Fruit fly (Drosophila melanogaster) whole organism, embryonic: ENCODE results near the gene CG5883.

Source experiments
- CG10209 ChIP-seq: fragments of 200-800 bp; sonication (Bioruptor generic); optimal IDR thresholded peaks from 3 replicates; lab custom pipeline; 2017; ENCODE audit warnings: missing biosample characterization, mild to moderate bottlenecking, missing genetic modification characterization, missing genetic modification reagents
- CG11247 ChIP-seq: fragments of 200-800 bp; sonication (Bioruptor generic); IDR thresholded peaks from 2 replicates; pipeline ENCODE4 v1.3.6; 2022; ENCODE audit warnings: missing biosample characterization, missing genetic modification characterization
- CG12219 ChIP-seq: fragments of 200-800 bp; sonication (Bioruptor generic); optimal IDR thresholded peaks from 3 replicates; lab custom pipeline; 2018; ENCODE audit warnings: missing biosample characterization, mild to moderate bottlenecking, missing genetic modification characterization
- CG12769 ChIP-seq: fragments of 200-800 bp; sonication (Bioruptor generic); optimal IDR thresholded peaks from 2 replicates; lab custom pipeline; 2019; ENCODE audit warnings: missing biosample characterization, mild to moderate bottlenecking, missing genetic modification characterization, moderate library complexity
- CG13894 ChIP-seq: fragments of 200-800 bp; sonication (Bioruptor generic); optimal IDR thresholded peaks from 3 replicates; lab custom pipeline; 2018; ENCODE audit warnings: missing biosample characterization, mild to moderate bottlenecking, missing genetic modification characterization, moderate library complexity
- CG17328 ChIP-seq: fragments of 200-800 bp; sonication (Bioruptor generic); IDR thresholded peaks from 2 replicates; pipeline ENCODE4 v1.3.6; 2022; ENCODE audit warnings: missing biosample characterization, missing genetic modification characterization
- CG17912 ChIP-seq: fragments of 200-800 bp; sonication (Bioruptor generic); optimal IDR thresholded peaks from 2 replicates; lab custom pipeline; 2018; ENCODE audit warnings: missing biosample characterization, mild to moderate bottlenecking, missing genetic modification characterization
- CG18476 ChIP-seq: fragments of 200-800 bp; sonication (Bioruptor generic); optimal IDR thresholded peaks from 2 replicates; lab custom pipeline; 2016; ENCODE audit warnings: missing biosample characterization, mild to moderate bottlenecking, missing genetic modification characterization
- CG2129 ChIP-seq: fragments of 200-800 bp; sonication (Bioruptor generic); IDR thresholded peaks from 2 replicates; pipeline ENCODE4 v1.3.6; 2022; ENCODE audit warnings: missing biosample characterization, missing genetic modification characterization; ENCODE audit not compliant: partially characterized antibody
- CG31365 ChIP-seq: fragments of 200-800 bp; sonication (Bioruptor generic); optimal IDR thresholded peaks from 2 replicates; lab custom pipeline; 2018; ENCODE audit warnings: missing biosample characterization, mild to moderate bottlenecking, missing genetic modification characterization
- CG4328 ChIP-seq: fragments of 200-800 bp; sonication (Bioruptor generic); optimal IDR thresholded peaks from 3 replicates; lab custom pipeline; 2017; ENCODE audit warnings: missing biosample characterization, missing genetic modification reagents, missing genetic modification characterization
- CG4404 ChIP-seq: fragments of 200-800 bp; sonication (Bioruptor generic); IDR thresholded peaks from 2 replicates; pipeline ENCODE4 v1.3.6; 2022; ENCODE audit warnings: missing biosample characterization, missing genetic modification characterization
- CG4730 ChIP-seq: fragments of 200-800 bp; sonication (Bioruptor generic); IDR thresholded peaks from 2 replicates; pipeline ENCODE4 v1.3.6; 2022; ENCODE audit warnings: missing biosample characterization, missing genetic modification characterization
- CG4854 ChIP-seq: fragments of 200-800 bp; sonication (Bioruptor generic); optimal IDR thresholded peaks from 2 replicates; lab custom pipeline; 2016; ENCODE audit warnings: missing biosample characterization, missing genetic modification characterization, inconsistent platforms
- CG5245 ChIP-seq: fragments of 200-800 bp; sonication (Bioruptor generic); optimal IDR thresholded peaks from 3 replicates; lab custom pipeline; 2016; ENCODE audit warnings: missing biosample characterization, missing genetic modification characterization
- CG6791 ChIP-seq: fragments of 200-800 bp; sonication (Bioruptor generic); IDR thresholded peaks from 3 replicates; pipeline ENCODE4 v1.3.6; 2022; ENCODE audit warnings: missing biosample characterization, missing genetic modification characterization; ENCODE audit not compliant: partially characterized antibody
- CG7786 ChIP-seq: fragments of 200-800 bp; sonication (Bioruptor generic); optimal IDR thresholded peaks from 2 replicates; lab custom pipeline; 2016; ENCODE audit warnings: missing biosample characterization, missing genetic modification characterization
- CG8290 ChIP-seq, 3 experiments: fragments of 200-800 bp; sonication (Bioruptor generic); optimal IDR thresholded peaks; 2 replicates each; lab custom pipeline; 2016 to 2019; ENCODE audit warnings: missing biosample characterization in 3 of 3, missing genetic modification characterization in 3 of 3, mild to moderate bottlenecking in 2 of 3, moderate library complexity in 1 of 3
- CG9215 ChIP-seq: fragments of 200-800 bp; sonication (Bioruptor generic); IDR thresholded peaks from 2 replicates; pipeline ENCODE4 v1.3.6; 2022; ENCODE audit warnings: missing biosample characterization, missing genetic modification characterization
- CG9437 ChIP-seq: fragments of 200-800 bp; sonication (Bioruptor generic); optimal IDR thresholded peaks from 2 replicates; lab custom pipeline; 2018; ENCODE audit warnings: missing biosample characterization, mild to moderate bottlenecking, missing genetic modification characterization
- Dll ChIP-seq: fragments of 200-800 bp; sonication (Bioruptor generic); IDR thresholded peaks from 4 replicates; pipeline ENCODE4 v1.3.6; 2022; ENCODE audit warnings: missing biosample characterization, missing genetic modification characterization; ENCODE audit not compliant: partially characterized antibody
- Doc2 ChIP-seq: fragments of 200-800 bp; sonication (Bioruptor generic); IDR thresholded peaks from 2 replicates; pipeline ENCODE4 v1.3.6; 2022; ENCODE audit warnings: missing biosample characterization, missing genetic modification characterization
- H2.0 ChIP-seq: fragments of 200-800 bp; sonication (Bioruptor generic); IDR thresholded peaks from 2 replicates; pipeline ENCODE4 v1.3.6; 2022; ENCODE audit warnings: missing biosample characterization, missing genetic modification characterization
- HLH3B ChIP-seq: fragments of 200-800 bp; sonication (Bioruptor generic); IDR thresholded peaks from 2 replicates; pipeline ENCODE4 v1.3.6; 2022; ENCODE audit warnings: missing biosample characterization, missing genetic modification characterization
- Lim3 ChIP-seq: fragments of 200-800 bp; sonication (Bioruptor generic); IDR thresholded peaks from 2 replicates; pipeline ENCODE4 v1.3.6; 2022; ENCODE audit warnings: missing biosample characterization, missing genetic modification characterization
- MTF-1 ChIP-seq: fragments of 200-800 bp; sonication (Bioruptor generic); optimal IDR thresholded peaks from 2 replicates; lab custom pipeline; 2018; ENCODE audit warnings: missing biosample characterization, mild to moderate bottlenecking, missing genetic modification characterization, borderline replicate concordance
- Meics ChIP-seq: fragments of 200-800 bp; sonication (Bioruptor generic); optimal IDR thresholded peaks from 2 replicates; lab custom pipeline; 2017; ENCODE audit warnings: missing biosample characterization, mild to moderate bottlenecking, missing genetic modification characterization
- Neu2 ChIP-seq: fragments of 200-800 bp; sonication (Bioruptor generic); optimal IDR thresholded peaks from 3 replicates; lab custom pipeline; 2016; ENCODE audit warnings: missing biosample characterization, missing genetic modification characterization, borderline replicate concordance
- Nf-YB ChIP-seq: fragments of 200-800 bp; sonication (Bioruptor generic); optimal IDR thresholded peaks from 3 replicates; lab custom pipeline; 2019; ENCODE audit warnings: missing biosample characterization, mild to moderate bottlenecking, missing genetic modification characterization, moderate library complexity
- Opbp ChIP-seq: fragments of 200-800 bp; sonication (Bioruptor generic); IDR thresholded peaks from 3 replicates; pipeline ENCODE4 v1.3.6; 2022; ENCODE audit warnings: missing biosample characterization, missing genetic modification characterization; ENCODE audit not compliant: partially characterized antibody
- PHDP ChIP-seq: fragments of 200-800 bp; sonication (Bioruptor generic); optimal IDR thresholded peaks from 3 replicates; lab custom pipeline; 2018; ENCODE audit warnings: missing biosample characterization, mild to moderate bottlenecking, missing genetic modification characterization, moderate library complexity
- Poxn ChIP-seq: fragments of 200-800 bp; sonication (Bioruptor generic); IDR thresholded peaks from 2 replicates; pipeline ENCODE4 v1.3.6; 2022; ENCODE audit warnings: missing biosample characterization, missing genetic modification characterization
- Rx ChIP-seq: fragments of 200-800 bp; sonication (Bioruptor generic); IDR thresholded peaks from 2 replicates; pipeline ENCODE4 v1.3.6; 2022; ENCODE audit warnings: missing biosample characterization, missing genetic modification characterization
- bbx ChIP-seq: fragments of 200-800 bp; sonication (Bioruptor generic); IDR thresholded peaks from 2 replicates; pipeline ENCODE4 v1.3.6; 2022; ENCODE audit warnings: missing biosample characterization, missing genetic modification characterization; ENCODE audit not compliant: partially characterized antibody
- cg ChIP-seq: fragments of 200-800 bp; sonication (Bioruptor generic); optimal IDR thresholded peaks from 3 replicates; lab custom pipeline; 2019; ENCODE audit warnings: missing biosample characterization, mild to moderate bottlenecking, missing genetic modification characterization, moderate library complexity
- chif ChIP-seq, 2 experiments: fragments of 200-800 bp; sonication (Bioruptor generic); optimal IDR thresholded peaks; 3 replicates each; lab custom pipeline; 2016; ENCODE audit warnings: missing biosample characterization in 2 of 2, missing genetic modification characterization in 2 of 2
- dpn ChIP-seq, 2 experiments: fragments of 200-800 bp; sonication (Bioruptor generic); optimal IDR thresholded peaks; 3 replicates each; lab custom pipeline; 2016; ENCODE audit warnings: missing biosample characterization in 2 of 2, missing genetic modification characterization in 2 of 2
- gce ChIP-seq: fragments of 200-800 bp; sonication (Bioruptor generic); IDR thresholded peaks from 3 replicates; pipeline ENCODE4 v1.3.6; 2022; ENCODE audit warnings: missing biosample characterization, missing genetic modification characterization
- jing ChIP-seq: fragments of 200-800 bp; sonication (Bioruptor generic); optimal IDR thresholded peaks from 2 replicates; lab custom pipeline; 2018; ENCODE audit warnings: missing biosample characterization, mild to moderate bottlenecking, missing genetic modification characterization
- mirr ChIP-seq: fragments of 200-800 bp; sonication (Bioruptor generic); optimal IDR thresholded peaks from 3 replicates; lab custom pipeline; 2018; ENCODE audit warnings: missing biosample characterization, mild to moderate bottlenecking, missing genetic modification characterization
- nerfin-2 ChIP-seq: fragments of 200-800 bp; sonication (Bioruptor generic); IDR thresholded peaks from 2 replicates; pipeline ENCODE4 v1.3.6; 2022; ENCODE audit warnings: missing biosample characterization, missing genetic modification characterization; ENCODE audit not compliant: partially characterized antibody
- pfk ChIP-seq: fragments of 200-800 bp; sonication (Bioruptor generic); optimal IDR thresholded peaks from 2 replicates; lab custom pipeline; 2018; ENCODE audit warnings: missing biosample characterization, mild to moderate bottlenecking, missing genetic modification characterization, moderate library complexity
- psq ChIP-seq: fragments of 200-800 bp; sonication (Bioruptor generic); optimal IDR thresholded peaks from 2 replicates; lab custom pipeline; 2017; ENCODE audit warnings: missing biosample characterization, missing genetic modification characterization
- repo ChIP-seq: fragments of 200-800 bp; sonication (Bioruptor generic); optimal IDR thresholded peaks from 2 replicates; lab custom pipeline; 2016; ENCODE audit warnings: missing biosample characterization, missing genetic modification characterization
- schlank ChIP-seq: fragments of 200-800 bp; sonication (Bioruptor generic); optimal IDR thresholded peaks from 2 replicates; lab custom pipeline; 2018; ENCODE audit warnings: missing biosample characterization, mild to moderate bottlenecking, missing genetic modification characterization
- shn ChIP-seq: fragments of 200-800 bp; sonication (Bioruptor generic); optimal IDR thresholded peaks from 3 replicates; lab custom pipeline; 2016; ENCODE audit warnings: missing biosample characterization, missing genetic modification characterization
- slou ChIP-seq: fragments of 200-800 bp; sonication (Bioruptor generic); optimal IDR thresholded peaks from 3 replicates; lab custom pipeline; 2016; ENCODE audit warnings: missing biosample characterization, missing genetic modification characterization
- sr ChIP-seq: fragments of 200-800 bp; sonication (Bioruptor generic); IDR thresholded peaks from 3 replicates; pipeline ENCODE4 v1.3.6; 2022; ENCODE audit warnings: missing biosample characterization, missing genetic modification characterization
- ssp ChIP-seq: fragments of 200-800 bp; sonication (Bioruptor generic); IDR thresholded peaks from 2 replicates; pipeline ENCODE4 v1.3.6; 2022; ENCODE audit warnings: missing biosample characterization, missing genetic modification characterization
- tin ChIP-seq: fragments of 200-800 bp; sonication (Bioruptor generic); optimal IDR thresholded peaks from 3 replicates; lab custom pipeline; 2016; ENCODE audit warnings: missing biosample characterization, missing genetic modification characterization

The CG5883 gene

DNA sequence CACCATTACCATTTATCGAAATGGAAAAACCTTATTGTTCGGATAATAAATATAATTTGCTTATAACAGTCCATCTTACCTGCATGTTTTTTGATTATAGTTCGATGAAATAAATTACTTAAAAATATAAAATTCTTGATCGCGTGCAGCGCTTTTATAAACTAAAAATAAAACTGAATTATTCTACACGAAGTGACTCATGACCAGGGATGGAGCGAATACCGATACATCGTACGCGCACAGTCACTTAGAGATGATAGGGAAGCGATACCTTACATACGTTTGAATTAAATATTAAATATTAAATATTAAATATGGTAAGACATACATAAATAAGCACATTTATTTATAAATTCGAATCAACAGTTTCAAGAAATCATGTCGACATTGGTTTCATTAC is 48.3 kb upstream of the CG5883 start, which contains the start of gene viaf (continued):
- TF ChIP-seq MTF-1 (GFP tag; lab: Kevin White, UChicago) (no peak), Nf-YB (no peak), shn (GFP tag; lab: Kevin White, UChicago) (no peak), Doc2 (GFP tag; lab: Robert Waterston, UW) (no peak), psq (GFP tag; lab: Kevin White, UChicago) (no peak), CG18476 (no peak), mirr (GFP tag; lab: Kevin White, UChicago) (no peak), CG31365 (no peak), HLH3B (GFP tag; lab: Robert Waterston, UW) (peak; percentile 42; the same call in 1 of the 2 replicates), CG12219 (GFP tag; lab: Kevin White, UChicago) (no peak), CG17912 (GFP tag; lab: Kevin White, UChicago) (peak; percentile 42), bbx (GFP tag; lab: Robert Waterston, UW) (peak; percentile 96), gce (GFP tag; lab: Robert Waterston, UW) (no peak), Poxn (no peak), CG4854 (GFP tag; lab: Kevin White, UChicago) (no peak), Lim3 (GFP tag; lab: Robert Waterston, UW) (no peak), CG9437 (no peak), slou (GFP tag; lab: Kevin White, UChicago) (peak; percentile 27), CG12769 (tag; lab: Kevin White, UChicago) (no peak), CG10209 (GFP tag; lab: Kevin White, UChicago) (peak; percentile 35), CG4730 (GFP tag; lab: Robert Waterston, UW) (no peak), Rx (GFP tag; lab: Robert Waterston, UW) (no peak), CG9215 (GFP tag; lab: Robert Waterston, UW) (no peak), CG4328 (GFP tag; lab: Kevin White, UChicago) (peak; percentile 19), CG5245 (GFP tag; lab: Kevin White, UChicago) (peak; percentile 24), repo (GFP tag; lab: Kevin White, UChicago) (no peak), Dll (peak; percentile 91), Neu2 (GFP tag; lab: Kevin White, UChicago) (no peak), pfk (GFP tag; lab: Kevin White, UChicago) (no peak), schlank (tag; lab: Kevin White, UChicago) (no peak), CG2129 (GFP tag; lab: Robert Waterston, UW) (peak; percentile 78), tin (GFP tag; lab: Kevin White, UChicago) (peak; percentile 56), PHDP (tag; lab: Kevin White, UChicago) (no peak), chif (GFP tag; optimal IDR thresholded peaks at IDR 0.05; lab: Kevin White, UChicago) (no peak), ssp (GFP tag; lab: Robert Waterston, UW) (no peak), CG11247 (GFP tag; lab: Robert Waterston, UW) (peak; percentile 25; the same call in 1 of the 2 replicates), jing (GFP tag; lab: Kevin White, UChicago) (no peak), CG6791 (GFP tag; lab: Robert Waterston, UW) (peak; percentile 95), CG7786 (GFP tag; lab: Kevin White, UChicago) (no peak), H2.0 (GFP tag; lab: Robert Waterston, UW) (peak; percentile 42; the same call in 1 of the 2 replicates), nerfin-2 (peak; percentile 63), dpn (GFP tag; optimal IDR thresholded peaks at IDR 0.05; lab: Kevin White, UChicago) (peak in 1 of 2 experiments; percentile 61), CG4404 (no peak), CG17328 (GFP tag; lab: Robert Waterston, UW) (no peak), CG8290 (GFP tag; optimal IDR thresholded peaks at IDR 0.05; lab: Kevin White, UChicago) (no peak), CG8290 (tag; optimal IDR thresholded peaks at IDR 0.05; lab: Kevin White, UChicago) (no peak), cg (GFP tag; lab: Kevin White, UChicago) (no peak), sr (GFP tag; lab: Robert Waterston, UW) (no peak), CG13894 (tag; lab: Kevin White, UChicago) (no peak), Opbp (GFP tag; lab: Robert Waterston, UW) (peak; percentile 97), Meics (GFP tag; lab: Kevin White, UChicago) (no peak)
